Fruit fly (Drosophila melanogaster): Measurements from ENCODE around the gene CG5567.
A peak's percentile ranks its signal among the peaks of the same experiment; 100 is the strongest.

The CG5567 gene

dm6 chr3L:17804511-17804910 is 38.8 kb downstream of the CG5567 start, which contains the start of gene ais (continued):
- TF ChIP-seq HmgZ (tag; optimal IDR thresholded peaks at IDR 0.05) (peak; percentile 22), CG7372 (GFP tag; IDR thresholded peaks at IDR 0.05) (no peak), Optix (GFP tag; IDR thresholded peaks at IDR 0.05) (no peak), Max (GFP tag; optimal IDR thresholded peaks at IDR 0.05) (peak; percentile 62), Pdp1 (GFP tag; optimal IDR thresholded peaks at IDR 0.05) (peak in 1 of 2 experiments; percentile 21), GATAe (GFP tag; conservative IDR thresholded peaks at IDR 0.05) (no peak), ERR (GFP tag; optimal IDR thresholded peaks at IDR 0.05) (no peak), CG14667 (GFP tag; IDR thresholded peaks at IDR 0.05) (no peak), CG7928 (GFP tag; optimal IDR thresholded peaks at IDR 0.05) (peak; percentile 55), crc (GFP tag; optimal IDR thresholded peaks at IDR 0.05) (no peak), CG4617 (GFP tag; optimal IDR thresholded peaks at IDR 0.05; ENCODE audit: borderline replicate concordance) (no peak), kah (GFP tag; optimal IDR thresholded peaks at IDR 0.05) (no peak), hbn (GFP tag; IDR thresholded peaks at IDR 0.05; ENCODE audit: partially characterized antibody) (no peak), wdn (GFP tag; IDR thresholded peaks at IDR 0.05) (no peak), sna (GFP tag; IDR thresholded peaks at IDR 0.05; ENCODE audit: partially characterized antibody) (no peak), wor (GFP tag; IDR thresholded peaks at IDR 0.05) (no peak), C15 (GFP tag; IDR thresholded peaks at IDR 0.05) (no peak), CG13296 (GFP tag; optimal IDR thresholded peaks at IDR 0.05) (no peak), CG34224 (GFP tag; IDR thresholded peaks at IDR 0.05; ENCODE audit: partially characterized antibody) (no peak), CG11696 (GFP tag; IDR thresholded peaks at IDR 0.05) (no peak), z (GFP tag; IDR thresholded peaks at IDR 0.05) (no peak), CG14014 (GFP tag; IDR thresholded peaks at IDR 0.05) (peak; percentile 24; the same call in 1 of the 2 replicates), bowl (GFP tag; IDR thresholded peaks at IDR 0.05) (no peak), mam (GFP tag; optimal IDR thresholded peaks at IDR 0.05) (no peak), Neu2 (GFP tag; optimal IDR thresholded peaks at IDR 0.05; ENCODE audit: borderline replicate concordance) (no peak), nom (GFP tag; optimal IDR thresholded peaks at IDR 0.05) (no peak), jigr1 (GFP tag; IDR thresholded peaks at IDR 0.05) (no peak), CG15514 (GFP tag; optimal IDR thresholded peaks at IDR 0.05) (no peak), CG13894 (tag; optimal IDR thresholded peaks at IDR 0.05) (no peak), CG5180 (GFP tag; optimal IDR thresholded peaks at IDR 0.05) (no peak), Asciz (GFP tag; optimal IDR thresholded peaks at IDR 0.05) (no peak), Ada2b (GFP tag; IDR thresholded peaks at IDR 0.05) (no peak), vfl (GFP tag; optimal IDR thresholded peaks at IDR 0.05) (no peak), Dp (GFP tag; optimal IDR thresholded peaks at IDR 0.05) (peak; percentile 42), Myb (GFP tag; optimal IDR thresholded peaks at IDR 0.05) (peak; percentile 32), crol (GFP tag; IDR thresholded peaks at IDR 0.05) (no peak), ind (GFP tag; optimal IDR thresholded peaks at IDR 0.05) (no peak), kay (GFP tag; optimal IDR thresholded peaks at IDR 0.05) (no peak), PHDP (tag; optimal IDR thresholded peaks at IDR 0.05) (peak; percentile 22), aop (GFP tag; IDR thresholded peaks at IDR 0.05) (no peak), CG15696 (tag; optimal IDR thresholded peaks at IDR 0.05) (peak; percentile 15), seq (GFP tag; IDR thresholded peaks at IDR 0.05) (no peak), grau (tag; optimal IDR thresholded peaks at IDR 0.05) (peak; percentile 41), dpn (GFP tag; optimal IDR thresholded peaks at IDR 0.05) (peak in 1 of 2 experiments; percentile 10), CG9932 (GFP tag; IDR thresholded peaks at IDR 0.05) (peak; percentile 62), CG43689 (GFP tag; IDR thresholded peaks at IDR 0.05) (no peak), slp2 (GFP tag; optimal IDR thresholded peaks at IDR 0.05) (no peak), Rfx (GFP tag; IDR thresholded peaks at IDR 0.05) (no peak), CG30403 (GFP tag; optimal IDR thresholded peaks at IDR 0.05) (peak; percentile 40), HLHmδ (GFP tag; optimal IDR thresholded peaks at IDR 0.05) (no peak), CG14710 (tag; optimal IDR thresholded peaks at IDR 0.05) (no peak), CG10267 (tag; optimal IDR thresholded peaks at IDR 0.05) (no peak)
